Fruit fly (Drosophila melanogaster) whole organism, adult: ENCODE results near the gene CG11333.

Source experiments
- CG11617 ChIP-seq: fragments of 200-800 bp; sonication (Bioruptor generic); optimal IDR thresholded peaks from 2 replicates; lab custom pipeline; 2017; ENCODE audit warnings: mild to moderate bottlenecking, missing biosample characterization, missing genetic modification reagents, missing genetic modification characterization
- CG12768 ChIP-seq: fragments of 200-800 bp; sonication (Bioruptor generic); optimal IDR thresholded peaks from 2 replicates; lab custom pipeline; 2017; ENCODE audit warnings: missing biosample characterization, missing genetic modification characterization, mild to moderate bottlenecking, moderate library complexity, missing genetic modification reagents
- CG14711 ChIP-seq: fragments of 200-800 bp; sonication (Bioruptor generic); optimal IDR thresholded peaks from 2 replicates; lab custom pipeline; 2018; ENCODE audit warnings: missing biosample characterization, mild to moderate bottlenecking, missing genetic modification characterization, moderate library complexity
- CG1620 ChIP-seq: fragments of 200-800 bp; sonication (Bioruptor generic); optimal IDR thresholded peaks from 2 replicates; lab custom pipeline; 2016; ENCODE audit warnings: missing biosample characterization, missing genetic modification characterization
- CG5204 ChIP-seq: fragments of 200-800 bp; sonication (Bioruptor generic); optimal IDR thresholded peaks from 2 replicates; lab custom pipeline; 2016; ENCODE audit warnings: missing biosample characterization, missing genetic modification characterization
- CG7045 ChIP-seq: fragments of 200-800 bp; sonication (Bioruptor generic); optimal IDR thresholded peaks from 2 replicates; lab custom pipeline; 2017; ENCODE audit warnings: missing biosample characterization, mild to moderate bottlenecking, missing genetic modification characterization
- CG7101 ChIP-seq: fragments of 200-800 bp; sonication (Bioruptor generic); optimal IDR thresholded peaks from 2 replicates; lab custom pipeline; 2018; ENCODE audit warnings: missing biosample characterization, mild to moderate bottlenecking, missing genetic modification characterization, moderate library complexity
- Hr96 ChIP-seq: fragments of 200-800 bp; sonication (Bioruptor generic); optimal IDR thresholded peaks from 2 replicates; lab custom pipeline; 2016; ENCODE audit warnings: missing biosample characterization, missing genetic modification characterization
- Mnt ChIP-seq: fragments of 200-800 bp; sonication (Bioruptor generic); optimal IDR thresholded peaks from 2 replicates; lab custom pipeline; 2016; ENCODE audit warnings: missing biosample characterization, mild to moderate bottlenecking, missing genetic modification characterization
- bab1 ChIP-seq: fragments of 200-800 bp; sonication (Bioruptor generic); optimal IDR thresholded peaks from 3 replicates; lab custom pipeline; 2019; ENCODE audit warnings: missing biosample characterization, mild to moderate bottlenecking, missing genetic modification characterization, moderate library complexity
- cnc ChIP-seq, 2 experiments: fragments of >200 bp; optimal IDR thresholded peaks; 2 replicates each; lab custom pipeline; 2017
- kay ChIP-seq: fragments of 200-800 bp; sonication (Bioruptor generic); peaks from one replicate; lab custom pipeline; 2016; ENCODE audit warnings: missing biosample characterization, missing genetic modification characterization, borderline replicate concordance
- tj ChIP-seq: fragments of 200-800 bp; sonication (Bioruptor generic); optimal IDR thresholded peaks from 3 replicates; lab custom pipeline; 2017; ENCODE audit warnings: missing biosample characterization, mild to moderate bottlenecking, missing genetic modification characterization, moderate library complexity
- toe ChIP-seq: fragments of 200-800 bp; sonication (Bioruptor generic); optimal IDR thresholded peaks from 2 replicates; lab custom pipeline; 2016; ENCODE audit warnings: missing biosample characterization, missing genetic modification characterization

Gene CG11333

dm6 chr3R:31499114-31499513 is 36.0 kb downstream of the CG11333 start, which contains the start of gene mey:
Gene mey, plus strand, starts transcription at chr3R:31499235.
- TF ChIP-seq toe (GFP tag; lab: Kevin White, UChicago): no peak

DNA sequence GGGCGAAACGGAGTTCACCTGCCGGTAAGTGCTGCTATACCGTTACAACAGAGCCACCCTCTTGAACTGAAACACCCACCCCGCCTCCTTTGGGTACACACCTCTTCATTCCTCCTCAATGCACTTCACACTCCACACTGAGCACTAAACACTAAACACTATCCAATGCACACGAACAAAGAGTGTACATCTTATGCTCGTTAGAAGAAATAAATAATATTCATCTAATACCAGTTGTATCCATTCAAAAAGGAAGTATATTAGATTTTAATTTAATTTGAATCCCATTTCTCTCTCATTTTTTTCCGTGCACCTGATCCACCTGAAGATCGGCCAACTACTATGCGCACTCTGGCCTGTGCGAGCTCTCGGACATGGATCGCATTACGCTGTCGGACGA is 40.6 kb downstream of the CG11333 start:
- TF ChIP-seq CG11617 (GFP tag; lab: Kevin White, UChicago) (no peak), CG5204 (GFP tag; lab: Kevin White, UChicago) (no peak), CG12768 (no peak), CG14711 (no peak), cnc (optimal IDR thresholded peaks at IDR 0.05; lab: Kevin White, UChicago) (no peak)

DNA sequence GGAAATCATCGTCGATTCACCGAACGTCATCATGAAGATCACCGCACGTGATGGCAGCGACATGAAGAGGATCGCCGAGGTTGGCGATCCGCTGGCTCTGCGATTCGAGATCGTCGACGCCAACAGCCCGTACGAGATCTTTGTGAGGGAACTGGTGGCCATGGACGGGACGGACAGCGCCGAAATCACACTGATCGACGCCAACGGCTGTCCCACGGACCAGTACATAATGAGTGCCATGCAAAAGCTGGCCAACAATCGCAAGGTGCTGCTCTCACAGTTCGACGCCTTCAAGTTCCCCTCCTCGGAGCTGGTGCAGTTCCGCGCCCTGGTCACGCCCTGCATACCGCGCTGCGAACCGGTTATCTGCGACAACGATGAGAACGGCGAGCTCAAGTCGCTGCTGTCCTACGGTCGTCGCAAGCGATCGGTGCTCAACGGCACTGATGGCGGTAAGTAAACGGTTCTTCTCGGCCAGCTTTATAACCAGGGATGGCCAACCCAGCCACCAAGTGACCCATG is 41.7 kb downstream of the CG11333 start:
- TF ChIP-seq CG11617 (GFP tag; lab: Kevin White, UChicago) (no peak), Hr96 (GFP tag; lab: Kevin White, UChicago) (no peak), tj (no peak), CG1620 (GFP tag; lab: Kevin White, UChicago) (no peak), bab1 (GFP tag; lab: Kevin White, UChicago) (no peak), CG7101 (tag; lab: Kevin White, UChicago) (no peak), Mnt (no peak)

DNA sequence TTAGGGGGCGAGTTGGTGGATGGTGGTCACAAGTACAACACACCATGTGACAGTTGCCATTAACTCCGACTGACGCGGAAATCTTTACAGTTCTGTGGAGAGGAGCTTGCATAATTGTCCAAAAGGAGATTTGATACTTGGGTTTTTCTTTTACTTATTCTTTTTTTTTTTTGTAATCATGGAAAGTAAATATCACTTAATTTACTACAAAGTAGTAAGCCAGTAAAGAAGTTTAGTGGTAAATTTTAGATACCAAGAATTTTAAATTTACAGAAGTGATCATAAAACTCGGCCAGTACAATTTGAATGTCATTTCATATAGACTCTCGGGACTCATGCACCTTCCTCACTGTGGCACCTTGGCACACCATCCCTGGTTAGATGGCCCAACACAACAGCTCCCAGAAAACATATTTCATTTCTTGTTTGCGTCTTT is 42.2 kb downstream of the CG11333 start:
- no peak for TF ChIP-seq tj
- TF ChIP-seq bab1 (GFP tag; lab: Kevin White, UChicago): no peak
- no peak for TF ChIP-seq Hr96 (GFP tag; lab: Kevin White, UChicago)
- no peak for TF ChIP-seq cnc (optimal IDR thresholded peaks at IDR 0.05; lab: Kevin White, UChicago)
- TF ChIP-seq toe (GFP tag; lab: Kevin White, UChicago): no peak
- no peak for TF ChIP-seq CG11617 (GFP tag; lab: Kevin White, UChicago)
- no peak for TF ChIP-seq CG14711
- TF ChIP-seq CG7045 (GFP tag; lab: Kevin White, UChicago): no peak

- TF ChIP-seq toe (GFP tag; lab: Kevin White, UChicago) (no peak), kay (GFP tag; lab: Kevin White, UChicago) (no peak), CG7101 (tag; lab: Kevin White, UChicago) (no peak), Mnt (no peak), CG5204 (GFP tag; lab: Kevin White, UChicago) (no peak)
Observed at dm6 chr3R:31512040-31512439, 48.9 kb downstream of the CG11333 start.
